Worm (Caenorhabditis elegans) whole organism, L4 larva: Measurements from ENCODE around the gene W09D6.1.

Experiments
- ama-1 ChIP-seq: fragments of 150-350 bp; optimal IDR thresholded peaks from 2 replicates; lab custom pipeline; 2014; ENCODE audit warnings: inconsistent platforms, mixed read lengths
- ceh-28 ChIP-seq: fragments of 150-350 bp; optimal IDR thresholded peaks from 2 replicates; lab custom pipeline; 2014; ENCODE audit warnings: missing biosample characterization, missing genetic modification reagents, missing genetic modification characterization
- egl-27 ChIP-seq: sonication (generic microtip); optimal IDR thresholded peaks from 3 replicates; lab custom pipeline; 2017; ENCODE audit warnings: missing biosample characterization, missing genetic modification reagents, missing genetic modification characterization
- nhr-237 ChIP-seq: sonication (generic microtip); optimal IDR thresholded peaks from 2 replicates; lab custom pipeline; 2017; ENCODE audit warnings: missing biosample characterization, missing genetic modification characterization
- nhr-28 ChIP-seq: fragments of 150-350 bp; optimal IDR thresholded peaks from 2 replicates; lab custom pipeline; 2014; ENCODE audit warnings: missing biosample characterization, missing genetic modification characterization
- pqm-1 ChIP-seq: sonication (generic microtip); optimal IDR thresholded peaks from 2 replicates; lab custom pipeline; 2017; ENCODE audit warnings: missing biosample characterization, missing genetic modification characterization
- unc-62 ChIP-seq, 3 experiments: fragments of 150-350 bp in 1 of 3; sonication (generic microtip); optimal IDR thresholded peaks in 2 of 3; peaks in 1 of 3; 1 replicate in 1 of 3; 2 replicates in 2 of 3; lab custom pipeline; 2014 to 2017; ENCODE audit warnings: missing biosample characterization in 3 of 3, missing genetic modification characterization in 3 of 3, missing genetic modification reagents in 3 of 3, missing genotype in 1 of 3

- TF ChIP-seq ceh-28 (tag; lab: Kevin White, UChicago), result no peak
- TF ChIP-seq egl-27 (tag; lab: Kevin White, UChicago), result no peak
- TF ChIP-seq nhr-237, result no peak
- TF ChIP-seq nhr-28 (tag; lab: Kevin White, UChicago), result no peak
- TF ChIP-seq ama-1 (lab: Kevin White, UChicago), result peak; percentile 96
- no peak for TF ChIP-seq pqm-1 (tag; lab: Kevin White, UChicago)
- no peak for TF ChIP-seq unc-62 (GFP tag; optimal IDR thresholded peaks at IDR 0.05 in 1 of 2; lab: Kevin White, UChicago)
- TF ChIP-seq unc-62 (tag; optimal IDR thresholded peaks at IDR 0.05; lab: Kevin White, UChicago), result no peak
Measured at ce11 chrIII:11090870-11091386, 22.3 kb downstream of the W09D6.1 start.
